Worm (Caenorhabditis elegans): ENCODE data around the gene hsp-60.

Gene hsp-60

ce11 chrIII:1600670-1601194, 18.8 kb upstream of the hsp-60 start, which contains the start of gene sms-3 (continued):
- no peak for TF ChIP-seq ztf-7 (tag; optimal IDR thresholded peaks at IDR 0.05)

- peak; percentile 53 for TF ChIP-seq nhr-25 (tag; optimal IDR thresholded peaks at IDR 0.05; ENCODE audit: borderline replicate concordance, insufficient read depth)
- peak; percentile 93 for TF ChIP-seq lim-7 (GFP tag; IDR thresholded peaks at IDR 0.05)
- no peak for TF ChIP-seq nhr-11 (tag; optimal IDR thresholded peaks at IDR 0.05)
- TF ChIP-seq dmd-9 (GFP tag; IDR thresholded peaks at IDR 0.05), result peak; percentile 71; the same call in 1 of the 2 replicates
- TF ChIP-seq cey-2 (tag; optimal IDR thresholded peaks at IDR 0.05; ENCODE audit: borderline replicate concordance, insufficient read depth), result no peak
- no peak for TF ChIP-seq mdl-1 (tag; optimal IDR thresholded peaks at IDR 0.05)
- TF ChIP-seq arid-1 (GFP tag; conservative IDR thresholded peaks at IDR 0.05), result peak; percentile 78
- no peak for TF ChIP-seq attf-4 (tag; optimal IDR thresholded peaks at IDR 0.05)
- peak in 1 of 2 experiments; percentile 79 for TF ChIP-seq unc-62 (GFP tag; optimal IDR thresholded peaks at IDR 0.05 in 1 of 2)
- no peak for TF ChIP-seq unc-62 (tag; optimal IDR thresholded peaks at IDR 0.05)
- TF ChIP-seq vab-7 (GFP tag; IDR thresholded peaks at IDR 0.05), result peak; percentile 91
- TF ChIP-seq nhr-77 (tag; optimal IDR thresholded peaks at IDR 0.05), result no peak
- peak; percentile 85 for TF ChIP-seq mdt-29 (GFP tag; IDR thresholded peaks at IDR 0.05)
- TF ChIP-seq lsy-2 (tag; optimal IDR thresholded peaks at IDR 0.05), result no peak
- TF ChIP-seq T26A8.4 (GFP tag; IDR thresholded peaks at IDR 0.05), result peak; percentile 67
- TF ChIP-seq dve-1 (tag; optimal IDR thresholded peaks at IDR 0.05; ENCODE audit: insufficient read depth), result no peak
- 0 out of 2 replicates have a peak, but pooled peaks have one; percentile 66 for TF ChIP-seq lin-1 (GFP tag; IDR thresholded peaks at IDR 0.05)
- TF ChIP-seq hmg-1.1 (GFP tag; IDR thresholded peaks at IDR 0.05), result peak; percentile 74
- TF ChIP-seq lin-15B (tag; optimal IDR thresholded peaks at IDR 0.05), result no peak
- peak; percentile 48 for TF ChIP-seq mxl-3 (GFP tag; optimal IDR thresholded peaks at IDR 0.05)
- peak; percentile 22 to 79 for TF ChIP-seq daf-16 (GFP tag; optimal IDR thresholded peaks at IDR 0.05)
- peak; percentile 15 for TF ChIP-seq daf-16 (tag; optimal IDR thresholded peaks at IDR 0.05)
- TF ChIP-seq saeg-2 (GFP tag; IDR thresholded peaks at IDR 0.05), result no peak
- peak; percentile 88 for TF ChIP-seq ZK337.2 (GFP tag; IDR thresholded peaks at IDR 0.05)
- no peak for TF ChIP-seq set-16 (GFP tag; IDR thresholded peaks at IDR 0.05)
- no peak for TF ChIP-seq zip-11 (GFP tag; IDR thresholded peaks at IDR 0.05)
- TF ChIP-seq unc-130 (GFP tag; optimal IDR thresholded peaks at IDR 0.05), result peak; percentile 77
- peak; percentile 93; the same call in 1 of the 2 replicates for TF ChIP-seq F44E2.7 (GFP tag; IDR thresholded peaks at IDR 0.05)
- TF ChIP-seq php-3 (GFP tag; IDR thresholded peaks at IDR 0.05), result peak; percentile 67
- peak; percentile 90 for TF ChIP-seq tra-1 (GFP tag; IDR thresholded peaks at IDR 0.05)
- TF ChIP-seq lin-29 (GFP tag; IDR thresholded peaks at IDR 0.05), result 0 out of 2 replicates have a peak, but pooled peaks have one; percentile 47
- TF ChIP-seq daf-8 (GFP tag; IDR thresholded peaks at IDR 0.05), result 0 out of 2 replicates have a peak, but pooled peaks have one; percentile 84
- no peak for TF ChIP-seq mxl-2 (GFP tag; conservative IDR thresholded peaks at IDR 0.05)
- TF ChIP-seq hif-1 (tag; optimal IDR thresholded peaks at IDR 0.05), result peak in 1 of 2 experiments; percentile 33
- peak; percentile 70 for TF ChIP-seq lir-3 (tag; optimal IDR thresholded peaks at IDR 0.05)
- peak; percentile 84 for TF ChIP-seq sdz-12 (GFP tag; optimal IDR thresholded peaks at IDR 0.05)
- TF ChIP-seq pqm-1 (tag; optimal IDR thresholded peaks at IDR 0.05), result no peak
- TF ChIP-seq nhr-76 (tag; optimal IDR thresholded peaks at IDR 0.05), result no peak
- peak; percentile 94 for TF ChIP-seq F26F4.8 (GFP tag; conservative IDR thresholded peaks at IDR 0.05)
- no peak for TF ChIP-seq ceh-32 (tag; optimal IDR thresholded peaks at IDR 0.05; ENCODE audit: poor library complexity)
- TF ChIP-seq snpc-1.2 (GFP tag; IDR thresholded peaks at IDR 0.05), result peak; percentile 45; the same call in 1 of the 2 replicates
- TF ChIP-seq egl-43 (GFP tag; IDR thresholded peaks at IDR 0.05), result peak; percentile 94
- TF ChIP-seq lin-38 (GFP tag; IDR thresholded peaks at IDR 0.05), result peak; percentile 80
- TF ChIP-seq D1046.2 (GFP tag; IDR thresholded peaks at IDR 0.05), result peak; percentile 78
- peak; percentile 60 for TF ChIP-seq nhr-111 (GFP tag; optimal IDR thresholded peaks at IDR 0.05)
- TF ChIP-seq ceh-82 (tag; optimal IDR thresholded peaks at IDR 0.05), result no peak
Measured at ce11 chrIII:1601464-1602169, 17.9 kb upstream of the hsp-60 start.
